Worm (Caenorhabditis elegans): ENCODE data around the gene ints-13.

ce11 chrIV:231673-232072 is 5.6 kb downstream of the ints-13 start, which contains the start of gene gtf-2H1:
- no peak for TF ChIP-seq unc-130 (tag; optimal IDR thresholded peaks at IDR 0.05)
- TF ChIP-seq snpc-4 (tag; optimal IDR thresholded peaks at IDR 0.05) = no peak
- TF ChIP-seq nhr-28 (tag; optimal IDR thresholded peaks at IDR 0.05) = no peak
- no peak for TF ChIP-seq mep-1 (tag; optimal IDR thresholded peaks at IDR 0.05)
- no peak for TF ChIP-seq unc-62 (GFP tag; optimal IDR thresholded peaks at IDR 0.05)
- TF ChIP-seq elt-3 (tag; optimal IDR thresholded peaks at IDR 0.05) = no peak
- no peak for TF ChIP-seq aly-2 (tag; optimal IDR thresholded peaks at IDR 0.05)
- no peak for TF ChIP-seq lin-13 (GFP tag; optimal IDR thresholded peaks at IDR 0.05)
- no peak for TF ChIP-seq egl-27 (tag; optimal IDR thresholded peaks at IDR 0.05)
